Fruit fly (Drosophila melanogaster) whole organism, embryonic: ENCODE measurements around the gene CG6481.
A peak's percentile ranks its signal among the peaks of the same experiment; 100 is the strongest.

Experiments
- ATbp ChIP-seq: fragments of 200-800 bp; sonication (Bioruptor generic); optimal IDR thresholded peaks from 2 replicates; lab custom pipeline; 2017; ENCODE audit warnings: missing biosample characterization, mild to moderate bottlenecking, missing genetic modification characterization, missing genetic modification reagents
- Ada2b ChIP-seq: fragments of 200-800 bp; sonication (Bioruptor generic); IDR thresholded peaks from 2 replicates; pipeline ENCODE4 v1.3.6; 2022; ENCODE audit warnings: missing biosample characterization, missing genetic modification characterization
- Antp ChIP-seq: fragments of 200-800 bp; sonication (Bioruptor generic); optimal IDR thresholded peaks from 3 replicates; lab custom pipeline; 2016; ENCODE audit warnings: missing biosample characterization, missing genetic modification characterization
- CG10462 ChIP-seq: fragments of 200-800 bp; sonication (Bioruptor generic); optimal IDR thresholded peaks from 2 replicates; lab custom pipeline; 2016; ENCODE audit warnings: missing biosample characterization, missing genetic modification characterization
- CG11093 ChIP-seq: fragments of 200-800 bp; sonication (Bioruptor generic); IDR thresholded peaks from 3 replicates; pipeline ENCODE4 v1.3.6; 2022; ENCODE audit warnings: missing biosample characterization, missing genetic modification characterization
- CG11695 ChIP-seq: fragments of 200-800 bp; sonication (Bioruptor generic); IDR thresholded peaks from 3 replicates; pipeline ENCODE4 v1.3.6; 2022; ENCODE audit warnings: missing biosample characterization, missing genetic modification characterization
- CG1603 ChIP-seq: fragments of 200-800 bp; sonication (Bioruptor generic); optimal IDR thresholded peaks from 2 replicates; lab custom pipeline; 2019; ENCODE audit warnings: missing biosample characterization, mild to moderate bottlenecking, missing genetic modification characterization, moderate library complexity
- CG16863 ChIP-seq: fragments of 200-800 bp; sonication (Bioruptor generic); optimal IDR thresholded peaks from 3 replicates; lab custom pipeline; 2016; ENCODE audit warnings: missing biosample characterization, missing genetic modification characterization
- CG17361 ChIP-seq: fragments of 200-800 bp; sonication (Bioruptor generic); IDR thresholded peaks from 3 replicates; pipeline ENCODE4 v1.3.6; 2022; ENCODE audit warnings: missing biosample characterization, missing genetic modification characterization
- CG2678 ChIP-seq: fragments of 200-800 bp; sonication (Bioruptor generic); optimal IDR thresholded peaks from 3 replicates; lab custom pipeline; 2019; ENCODE audit warnings: missing biosample characterization, mild to moderate bottlenecking, missing genetic modification characterization, moderate library complexity
- CG34224 ChIP-seq: fragments of 200-800 bp; sonication (Bioruptor generic); IDR thresholded peaks from 3 replicates; pipeline ENCODE4 v1.3.6; 2022; ENCODE audit warnings: missing biosample characterization, missing genetic modification characterization; ENCODE audit not compliant: partially characterized antibody
- CG6254 ChIP-seq: fragments of 200-800 bp; sonication (Bioruptor generic); optimal IDR thresholded peaks from 3 replicates; lab custom pipeline; 2017; ENCODE audit warnings: mild to moderate bottlenecking, missing biosample characterization, missing genetic modification reagents, missing genetic modification characterization
- CG6272 ChIP-seq: fragments of 200-800 bp; sonication (Bioruptor generic); IDR thresholded peaks from 2 replicates; pipeline ENCODE4 v1.3.6; 2022; ENCODE audit warnings: missing biosample characterization, missing genetic modification characterization
- CG7928 ChIP-seq: fragments of 200-800 bp; sonication (Bioruptor generic); optimal IDR thresholded peaks from 2 replicates; lab custom pipeline; 2017; ENCODE audit warnings: missing biosample characterization, mild to moderate bottlenecking, missing genetic modification characterization
- CG7987 ChIP-seq: fragments of 200-800 bp; sonication (Bioruptor generic); optimal IDR thresholded peaks from 2 replicates; lab custom pipeline; 2018; ENCODE audit warnings: missing biosample characterization, mild to moderate bottlenecking, missing genetic modification characterization, moderate library complexity
- CG8089 ChIP-seq: fragments of 200-800 bp; sonication (Bioruptor generic); optimal IDR thresholded peaks from 3 replicates; lab custom pipeline; 2016; ENCODE audit warnings: missing biosample characterization, missing genetic modification characterization
- Dip2 ChIP-seq: fragments of 200-800 bp; sonication (Bioruptor generic); IDR thresholded peaks from 2 replicates; pipeline ENCODE4 v1.3.6; 2022; ENCODE audit warnings: missing biosample characterization, missing genetic modification characterization
- Ets65A ChIP-seq: fragments of 200-800 bp; sonication (Bioruptor generic); peaks from one replicate; lab custom pipeline; 2016; ENCODE audit warnings: missing biosample characterization, missing genetic modification characterization
- Fer1 ChIP-seq: fragments of 200-800 bp; sonication (Bioruptor generic); optimal IDR thresholded peaks from 2 replicates; lab custom pipeline; 2017; ENCODE audit warnings: missing biosample characterization, mild to moderate bottlenecking, missing genetic modification characterization
- HLH3B ChIP-seq: fragments of 200-800 bp; sonication (Bioruptor generic); IDR thresholded peaks from 2 replicates; pipeline ENCODE4 v1.3.6; 2022; ENCODE audit warnings: missing biosample characterization, missing genetic modification characterization
- HLH54F ChIP-seq: fragments of 200-800 bp; sonication (Bioruptor generic); optimal IDR thresholded peaks from 3 replicates; lab custom pipeline; 2016; ENCODE audit warnings: missing biosample characterization, missing genetic modification characterization
- HLHmδ ChIP-seq: fragments of 200-800 bp; sonication (Bioruptor generic); optimal IDR thresholded peaks from 2 replicates; lab custom pipeline; 2018; ENCODE audit warnings: missing biosample characterization, mild to moderate bottlenecking, missing genetic modification characterization, moderate library complexity
- Hmx ChIP-seq: fragments of 200-800 bp; sonication (Bioruptor generic); optimal IDR thresholded peaks from 2 replicates; lab custom pipeline; 2016; ENCODE audit warnings: missing biosample characterization, missing genetic modification characterization
- Oli ChIP-seq: fragments of 200-800 bp; sonication (Bioruptor generic); optimal IDR thresholded peaks from 2 replicates; lab custom pipeline; 2018; ENCODE audit warnings: missing biosample characterization, mild to moderate bottlenecking, missing genetic modification characterization, moderate library complexity
- Ssrp ChIP-seq: fragments of 200-800 bp; sonication (Bioruptor generic); optimal IDR thresholded peaks from 2 replicates; lab custom pipeline; 2018; ENCODE audit warnings: missing biosample characterization, mild to moderate bottlenecking, missing genetic modification characterization, moderate library complexity
- Tbp ChIP-seq: fragments of >200 bp; optimal IDR thresholded peaks from 2 replicates; lab custom pipeline; 2018; ENCODE audit warnings: missing biosample characterization, missing genetic modification characterization
- fd102C ChIP-seq: fragments of 200-800 bp; sonication (Bioruptor generic); optimal IDR thresholded peaks from 2 replicates; lab custom pipeline; 2018; ENCODE audit warnings: missing biosample characterization, mild to moderate bottlenecking, missing genetic modification characterization, moderate library complexity
- fu2 ChIP-seq: fragments of 200-800 bp; sonication (Bioruptor generic); optimal IDR thresholded peaks from 2 replicates; lab custom pipeline; 2016; ENCODE audit warnings: missing biosample characterization, missing genetic modification characterization
- gce ChIP-seq: fragments of 200-800 bp; sonication (Bioruptor generic); IDR thresholded peaks from 3 replicates; pipeline ENCODE4 v1.3.6; 2022; ENCODE audit warnings: missing biosample characterization, missing genetic modification characterization
- gem ChIP-seq: fragments of 200-800 bp; sonication (Bioruptor generic); optimal IDR thresholded peaks from 2 replicates; lab custom pipeline; 2019; ENCODE audit warnings: missing biosample characterization, mild to moderate bottlenecking, missing genetic modification characterization, moderate library complexity
- kni ChIP-seq: fragments of 200-800 bp; sonication (Bioruptor generic); optimal IDR thresholded peaks from 3 replicates; lab custom pipeline; 2017; ENCODE audit warnings: mild to moderate bottlenecking, missing biosample characterization, missing genetic modification reagents, missing genetic modification characterization
- maf-S ChIP-seq: fragments of 200-800 bp; sonication (Bioruptor generic); optimal IDR thresholded peaks from 2 replicates; lab custom pipeline; 2016; ENCODE audit warnings: missing biosample characterization, missing genetic modification characterization
- nerfin-2 ChIP-seq: fragments of 200-800 bp; sonication (Bioruptor generic); IDR thresholded peaks from 2 replicates; pipeline ENCODE4 v1.3.6; 2022; ENCODE audit warnings: missing biosample characterization, missing genetic modification characterization; ENCODE audit not compliant: partially characterized antibody
- nom ChIP-seq: fragments of 200-800 bp; sonication (Bioruptor generic); optimal IDR thresholded peaks from 2 replicates; lab custom pipeline; 2017; ENCODE audit warnings: missing biosample characterization, missing genetic modification characterization, mild to moderate bottlenecking, moderate library complexity, missing genetic modification reagents
- odd ChIP-seq: fragments of 200-800 bp; sonication (Bioruptor generic); optimal IDR thresholded peaks from 2 replicates; lab custom pipeline; 2017; ENCODE audit warnings: missing biosample characterization, mild to moderate bottlenecking, missing genetic modification characterization
- onecut ChIP-seq: fragments of 200-800 bp; sonication (Bioruptor generic); IDR thresholded peaks from 2 replicates; pipeline ENCODE4 v1.3.6; 2022; ENCODE audit warnings: missing biosample characterization, missing genetic modification characterization
- pan ChIP-seq, 4 experiments: fragments of >200 bp in 3 of 4; fragments of 200-800 bp in 1 of 4; sonication (Bioruptor generic) in 1 of 4; optimal IDR thresholded peaks in 3 of 4; IDR thresholded peaks in 1 of 4; 2 replicates each; pipeline versions ENCODE4 v1.3.6 to Lab custom; 2017 to 2022; ENCODE audit warnings: missing biosample characterization in 2 of 4, missing genetic modification characterization in 2 of 4, mixed read lengths in 1 of 4
- row ChIP-seq: fragments of 200-800 bp; sonication (Bioruptor generic); IDR thresholded peaks from 3 replicates; pipeline ENCODE4 v1.3.6; 2022; ENCODE audit warnings: missing biosample characterization, missing genetic modification characterization
- salm ChIP-seq: fragments of 200-800 bp; sonication (Bioruptor generic); optimal IDR thresholded peaks from 2 replicates; lab custom pipeline; 2018; ENCODE audit warnings: missing biosample characterization, mild to moderate bottlenecking, missing genetic modification characterization
- sens ChIP-seq: fragments of 200-800 bp; sonication (Bioruptor generic); peaks from one replicate; lab custom pipeline; 2016; ENCODE audit warnings: missing biosample characterization, missing genetic modification characterization
- seq ChIP-seq: fragments of 200-800 bp; sonication (Bioruptor generic); IDR thresholded peaks from 2 replicates; pipeline ENCODE4 v1.3.6; 2022; ENCODE audit warnings: missing biosample characterization, missing genetic modification characterization
- sima ChIP-seq: fragments of 200-800 bp; sonication (Bioruptor generic); optimal IDR thresholded peaks from 2 replicates; lab custom pipeline; 2016; ENCODE audit warnings: missing biosample characterization, missing genetic modification characterization
- sisA ChIP-seq: fragments of 200-800 bp; sonication (Bioruptor generic); IDR thresholded peaks from 2 replicates; pipeline ENCODE4 v1.3.6; 2022; ENCODE audit warnings: missing biosample characterization, missing genetic modification characterization
- tgo ChIP-seq: fragments of 200-800 bp; sonication (Bioruptor generic); IDR thresholded peaks from 3 replicates; pipeline ENCODE4 v1.3.6; 2022; ENCODE audit warnings: missing biosample characterization, missing genetic modification characterization
- tio ChIP-seq: fragments of 200-800 bp; sonication (Bioruptor generic); optimal IDR thresholded peaks from 2 replicates; lab custom pipeline; 2017; ENCODE audit warnings: missing biosample characterization, missing genetic modification characterization, inconsistent platforms
- tll ChIP-seq, 2 experiments: fragments of 200-800 bp in 1 of 2; fragments of >200 bp in 1 of 2; sonication (Bioruptor generic) in 1 of 2; optimal IDR thresholded peaks; 2 replicates each; lab custom pipeline; 2017 to 2019; ENCODE audit warnings: missing biosample characterization in 2 of 2, missing genetic modification characterization in 2 of 2, mild to moderate bottlenecking in 1 of 2, moderate library complexity in 1 of 2
- vnd ChIP-seq: fragments of 200-800 bp; sonication (Bioruptor generic); IDR thresholded peaks from 3 replicates; pipeline ENCODE4 v1.3.6; 2022; ENCODE audit warnings: missing biosample characterization, missing genetic modification characterization; ENCODE audit not compliant: partially characterized antibody
- vvl ChIP-seq: fragments of 200-800 bp; sonication (Bioruptor generic); IDR thresholded peaks from 2 replicates; pipeline ENCODE4 v1.3.6; 2022; ENCODE audit warnings: missing biosample characterization, missing genetic modification characterization
- wdn ChIP-seq: fragments of 200-800 bp; sonication (Bioruptor generic); IDR thresholded peaks from 2 replicates; pipeline ENCODE4 v1.3.6; 2022; ENCODE audit warnings: missing biosample characterization, missing genetic modification characterization
- zf30C ChIP-seq: fragments of 200-800 bp; sonication (Bioruptor generic); optimal IDR thresholded peaks from 3 replicates; lab custom pipeline; 2018; ENCODE audit warnings: missing biosample characterization, mild to moderate bottlenecking, missing genetic modification characterization
- zfh1 ChIP-seq: fragments of 200-800 bp; sonication (Bioruptor generic); IDR thresholded peaks from 3 replicates; pipeline ENCODE4 v1.3.6; 2022; ENCODE audit warnings: missing biosample characterization, missing genetic modification characterization

Gene CG6481

DNA sequence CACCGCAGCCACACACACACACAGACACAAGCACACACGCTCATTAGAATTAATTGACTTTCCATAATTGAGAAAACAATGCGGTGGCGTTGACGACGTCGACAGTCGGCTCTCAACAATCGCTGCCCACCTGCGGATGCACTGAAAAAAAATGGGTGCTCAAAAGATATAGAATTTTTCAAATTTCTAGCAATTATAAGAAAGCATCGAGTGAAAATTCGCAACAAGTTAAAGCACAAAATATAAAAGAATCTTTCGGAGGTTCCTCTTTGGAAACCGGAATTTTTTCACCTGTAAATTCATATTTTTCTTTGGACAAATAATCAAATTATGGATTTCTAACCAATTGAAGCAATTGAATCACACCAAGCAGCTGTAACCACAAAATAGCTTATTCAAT is 19.7 kb upstream of the CG6481 start (continued):
- TF ChIP-seq HLHmδ (GFP tag; lab: Kevin White, UChicago) (no peak), nom (GFP tag; lab: Kevin White, UChicago) (no peak), CG2678 (tag; lab: Kevin White, UChicago) (peak; percentile 37), tio (peak; percentile 18), Ets65A (GFP tag; lab: Kevin White, UChicago) (no peak), odd (GFP tag; lab: Kevin White, UChicago) (no peak), vnd (GFP tag; lab: Robert Waterston, UW) (no peak), Hmx (GFP tag; lab: Kevin White, UChicago) (no peak), Fer1 (GFP tag; lab: Kevin White, UChicago) (no peak), CG10462 (GFP tag; lab: Kevin White, UChicago) (no peak), zf30C (no peak), sisA (peak; percentile 38; the same call in 1 of the 2 replicates), gce (no peak), wdn (no peak), CG6272 (no peak), onecut (GFP tag; lab: Robert Waterston, UW) (no peak), maf-S (no peak), nerfin-2 (GFP tag; lab: Robert Waterston, UW) (no peak), CG7987 (GFP tag; lab: Kevin White, UChicago) (no peak), pan (optimal IDR thresholded peaks at IDR 0.05; lab: Kevin White, UChicago) (no peak), pan (GFP tag; optimal IDR thresholded peaks at IDR 0.05 in 1 of 2, IDR thresholded peaks at IDR 0.05 in 1 of 2) (peak in 1 of 2 experiments; percentile 36), Oli (tag; lab: Kevin White, UChicago) (peak; percentile 24), CG34224 (GFP tag; lab: Robert Waterston, UW) (no peak), tll (GFP tag; optimal IDR thresholded peaks at IDR 0.05; lab: Kevin White, UChicago) (no peak), Dip2 (GFP tag; lab: Robert Waterston, UW) (no peak), fd102C (GFP tag; lab: Kevin White, UChicago) (no peak), CG1603 (tag; lab: Kevin White, UChicago) (peak; percentile 11), CG8089 (GFP tag; lab: Kevin White, UChicago) (no peak), CG11093 (no peak), ATbp (peak; percentile 15), vvl (GFP tag; lab: Robert Waterston, UW) (peak; percentile 47; the same call in 1 of the 2 replicates), row (GFP tag; lab: Robert Waterston, UW) (peak; percentile 17; the same call in 1 of the 3 replicates), Ada2b (GFP tag; lab: Robert Waterston, UW) (0 out of 2 replicates have a peak, but pooled peaks have one; percentile 7), Tbp (GFP tag; lab: Kevin White, UChicago) (no peak), CG17361 (0 out of 3 replicates have a peak, but pooled peaks have one; percentile 23), Antp (GFP tag; lab: Kevin White, UChicago) (peak; percentile 5), seq (no peak), HLH54F (no peak), fu2 (GFP tag; lab: Kevin White, UChicago) (no peak), CG6254 (GFP tag; lab: Kevin White, UChicago) (peak; percentile 25), tgo (GFP tag; lab: Robert Waterston, UW) (peak; percentile 16; the same call in 1 of the 3 replicates), salm (tag; lab: Kevin White, UChicago) (no peak), CG7928 (GFP tag; lab: Kevin White, UChicago) (no peak), CG16863 (GFP tag; lab: Kevin White, UChicago) (no peak), HLH3B (GFP tag; lab: Robert Waterston, UW) (peak; percentile 9; the same call in 1 of the 2 replicates), sens (GFP tag; lab: Kevin White, UChicago) (peak; percentile 91), kni (GFP tag; lab: Kevin White, UChicago) (no peak), Ssrp (tag; lab: Kevin White, UChicago) (peak; percentile 28), zfh1 (GFP tag; lab: Robert Waterston, UW) (peak; percentile 48; the same call in 1 of the 3 replicates), sima (GFP tag; lab: Kevin White, UChicago) (no peak), CG11695 (GFP tag; lab: Robert Waterston, UW) (no peak), gem (tag; lab: Kevin White, UChicago) (peak; percentile 59)
